Worm (Caenorhabditis elegans) whole organism, L4/young adult: ENCODE measurements around the gene rnp-2.
"Not testable (repeated sequence)": the region's sequence is repeated elsewhere in the genome, so short reads cannot be mapped to it uniquely, and the experiment has no call there.

Experiments
- W03F9.2 ChIP-seq: fragments of 150-350 bp; optimal IDR thresholded peaks from 2 replicates; lab custom pipeline; 2014; ENCODE audit warnings: missing biosample characterization, missing genetic modification characterization
- dao-5 ChIP-seq: sonication (generic microtip); optimal IDR thresholded peaks from 2 replicates; lab custom pipeline; 2016; ENCODE audit warnings: missing genotype, missing genetic modification characterization, moderate library complexity, missing compliant biosample characterization
- him-1 ChIP-seq: sonication (generic microtip); optimal IDR thresholded peaks from 2 replicates; lab custom pipeline; 2016; ENCODE audit warnings: missing genotype, missing genetic modification reagents, missing genetic modification characterization, missing compliant biosample characterization

The rnp-2 gene

ce11 chrIV:4171531-4172163 lies at the start of gene rnp-2, which contains the start of gene K08D10.13:
TSS of gene rnp-2 (plus strand) at chrIV:4172076.
TSS of gene K08D10.13 (minus strand) at chrIV:4171581.
- TF ChIP-seq W03F9.2 (tag; lab: Kevin White, UChicago) (peak; percentile 64), him-1 (tag; lab: Kevin White, UChicago) (no peak)

- TF ChIP-seq W03F9.2 (tag; lab: Kevin White, UChicago), result no peak
- no peak for TF ChIP-seq him-1 (tag; lab: Kevin White, UChicago)
- no peak for TF ChIP-seq dao-5 (tag; lab: Kevin White, UChicago)
Measured at ce11 chrIV:4123083-4123482, 48.8 kb upstream of the rnp-2 start, which contains the start of gene mul-1. TSS of gene mul-1 (minus strand) at chrIV:4123166.

ce11 chrIV:4125657-4126056 lies 46.2 kb upstream of the rnp-2 start, which contains the start of gene F49F1.7:
TSS of gene F49F1.7 (minus strand) at chrIV:4125757.
- TF ChIP-seq him-1, W03F9.2, dao-5 (tag; lab: Kevin White, UChicago): not testable (repeated sequence)

- TF ChIP-seq him-1 (tag; lab: Kevin White, UChicago) (no peak), W03F9.2 (tag; lab: Kevin White, UChicago) (no peak), dao-5 (tag; lab: Kevin White, UChicago) (no peak)
Measured at ce11 chrIV:4135744-4136143, 36.1 kb upstream of the rnp-2 start, which contains the start of gene F49F1.17. TSS of gene F49F1.17 (minus strand) at chrIV:4135844.

- no peak for TF ChIP-seq him-1 (tag; lab: Kevin White, UChicago)
- TF ChIP-seq dao-5 (tag; lab: Kevin White, UChicago), result no peak
- no peak for TF ChIP-seq W03F9.2 (tag; lab: Kevin White, UChicago)
Measured at ce11 chrIV:4137472-4137871, 34.4 kb upstream of the rnp-2 start, which contains the start of gene F49F1.9. TSS of gene F49F1.9 (minus strand) at chrIV:4137572.

ce11 chrIV:4139022-4139421 lies 32.9 kb upstream of the rnp-2 start, which contains the start of gene F49F1.10:
TSS of gene F49F1.10 (minus strand) at chrIV:4139122.
- TF ChIP-seq him-1 (tag; lab: Kevin White, UChicago) (no peak), dao-5 (tag; lab: Kevin White, UChicago) (no peak)

ce11 chrIV:4140265-4140664 lies 31.6 kb upstream of the rnp-2 start, which contains the start of gene F49F1.18:
TSS of gene F49F1.18 (minus strand) at chrIV:4140365.
- no peak for TF ChIP-seq dao-5 (tag; lab: Kevin White, UChicago)
- no peak for TF ChIP-seq him-1 (tag; lab: Kevin White, UChicago)
- no peak for TF ChIP-seq W03F9.2 (tag; lab: Kevin White, UChicago)

ce11 chrIV:4141311-4141710 lies 30.6 kb upstream of the rnp-2 start, which contains the start of gene F49F1.11:
TSS of gene F49F1.11 (minus strand) at chrIV:4141411.
- no peak for TF ChIP-seq him-1 (tag; lab: Kevin White, UChicago)
- TF ChIP-seq W03F9.2 (tag; lab: Kevin White, UChicago), result no peak
- TF ChIP-seq dao-5 (tag; lab: Kevin White, UChicago), result no peak

ce11 chrIV:4142986-4143385 lies 28.9 kb upstream of the rnp-2 start, which contains the start of gene F49F1.12:
TSS of gene F49F1.12 (minus strand) at chrIV:4143086.
- not testable (repeated sequence) for TF ChIP-seq him-1, dao-5, W03F9.2 (tag; lab: Kevin White, UChicago)

- TF ChIP-seq him-1 (tag; lab: Kevin White, UChicago), result no peak
- no peak for TF ChIP-seq W03F9.2 (tag; lab: Kevin White, UChicago)
- no peak for TF ChIP-seq dao-5 (tag; lab: Kevin White, UChicago)
Measured at ce11 chrIV:4144784-4145183, 27.1 kb upstream of the rnp-2 start, which contains the start of gene R07C12.3. TSS of gene R07C12.3 (plus strand) at chrIV:4145084.

ce11 chrIV:4147891-4148290 lies 24.0 kb upstream of the rnp-2 start:
- no peak for TF ChIP-seq dao-5 (tag; lab: Kevin White, UChicago)
- no peak for TF ChIP-seq him-1 (tag; lab: Kevin White, UChicago)
- TF ChIP-seq W03F9.2 (tag; lab: Kevin White, UChicago), result no peak

- no peak for TF ChIP-seq W03F9.2 (tag; lab: Kevin White, UChicago)
- no peak for TF ChIP-seq him-1 (tag; lab: Kevin White, UChicago)
- no peak for TF ChIP-seq dao-5 (tag; lab: Kevin White, UChicago)
Measured at ce11 chrIV:4150138-4150537, 21.7 kb upstream of the rnp-2 start.

ce11 chrIV:4152143-4152542 lies 19.7 kb upstream of the rnp-2 start, which contains the start of the genes K08D10.10 and R07C12.1:
TSS of gene K08D10.10 (plus strand) at chrIV:4152235.
TSS of gene R07C12.1 (plus strand) at chrIV:4152456.
- TF ChIP-seq him-1 (tag; lab: Kevin White, UChicago) (no peak), W03F9.2 (tag; lab: Kevin White, UChicago) (no peak), dao-5 (tag; lab: Kevin White, UChicago) (no peak)
